Fruit fly (Drosophila melanogaster) whole organism, wandering third instar larva: ENCODE data around the gene Uch.

Source experiments
- CG32264 ChIP-seq: fragments of 200-800 bp; sonication (Bioruptor generic); optimal IDR thresholded peaks from 2 replicates; lab custom pipeline; 2016; ENCODE audit warnings: missing biosample characterization, missing genetic modification characterization
- CG9705 ChIP-seq: fragments of 200-800 bp; sonication (Bioruptor generic); optimal IDR thresholded peaks from 2 replicates; lab custom pipeline; 2018; ENCODE audit warnings: missing biosample characterization, mild to moderate bottlenecking, missing genetic modification characterization
- CrebA ChIP-seq: fragments of 200-800 bp; sonication (Bioruptor generic); optimal IDR thresholded peaks from 2 replicates; lab custom pipeline; 2016; ENCODE audit warnings: missing biosample characterization, mild to moderate bottlenecking, missing genetic modification characterization, borderline replicate concordance
- Dif ChIP-seq: fragments of 200-275, 200-300 bp; sonication (Bioruptor generic); optimal IDR thresholded peaks from 2 replicates; lab custom pipeline; 2018; ENCODE audit warnings: missing biosample characterization, missing genetic modification characterization; ENCODE audit not compliant: partially characterized antibody
- GATAd ChIP-seq: sonication (Bioruptor generic); optimal IDR thresholded peaks from 2 replicates; lab custom pipeline; 2016; ENCODE audit warnings: missing biosample characterization, missing genetic modification characterization
- HLH106 ChIP-seq: fragments of 200-800 bp; optimal IDR thresholded peaks from 3 replicates; lab custom pipeline; 2019; ENCODE audit warnings: missing biosample characterization, mild to moderate bottlenecking, missing genetic modification characterization, moderate library complexity
- Hnf4 ChIP-seq: fragments of 200-800 bp; sonication (Bioruptor generic); optimal IDR thresholded peaks from 2 replicates; lab custom pipeline; 2016; ENCODE audit warnings: missing biosample characterization, mild to moderate bottlenecking, missing genetic modification characterization
- Hr78 ChIP-seq: fragments of >200 bp; optimal IDR thresholded peaks from 2 replicates; lab custom pipeline; 2017; ENCODE audit warnings: missing biosample characterization, missing genetic modification characterization
- Hr83 ChIP-seq: fragments of 200-300 bp; sonication (Bioruptor generic); optimal IDR thresholded peaks from 2 replicates; lab custom pipeline; 2016; ENCODE audit warnings: missing biosample characterization, mild to moderate bottlenecking, missing genetic modification characterization, moderate library complexity; ENCODE audit not compliant: poor library complexity, severe bottlenecking
- Mio ChIP-seq: sonication (Bioruptor generic); optimal IDR thresholded peaks from 2 replicates; lab custom pipeline; 2016; ENCODE audit warnings: missing biosample characterization, missing genetic modification characterization
- Myc ChIP-seq: fragments of >200 bp; optimal IDR thresholded peaks from 2 replicates; lab custom pipeline; 2017
- OdsH ChIP-seq: fragments of 200-800 bp; sonication (Bioruptor generic); optimal IDR thresholded peaks from 2 replicates; lab custom pipeline; 2016; ENCODE audit warnings: missing biosample characterization, mild to moderate bottlenecking, missing genetic modification characterization
- Rel ChIP-seq, 2 experiments: fragments of 200-800 bp; sonication (Bioruptor generic) in 1 of 2; optimal IDR thresholded peaks; 2 replicates in 1 of 2; 3 replicates in 1 of 2; lab custom pipeline; 2016 to 2019; ENCODE audit warnings: mild to moderate bottlenecking in 2 of 2, missing biosample characterization in 2 of 2, missing genetic modification characterization in 2 of 2, moderate library complexity in 1 of 2
- Sp1 ChIP-seq: fragments of 200-800 bp; sonication (Bioruptor generic); optimal IDR thresholded peaks from 3 replicates; lab custom pipeline; 2019; ENCODE audit warnings: missing biosample characterization, mild to moderate bottlenecking, missing genetic modification characterization, moderate library complexity
- br ChIP-seq: fragments of 200-800 bp; sonication (Bioruptor generic); optimal IDR thresholded peaks from 2 replicates; lab custom pipeline; 2016; ENCODE audit warnings: missing biosample characterization, missing genetic modification characterization
- brk ChIP-seq: fragments of 200-800 bp; sonication (Bioruptor generic); optimal IDR thresholded peaks from 2 replicates; lab custom pipeline; 2016; ENCODE audit warnings: missing biosample characterization, mild to moderate bottlenecking, missing genetic modification characterization
- dmrt93B ChIP-seq: fragments of 200-800 bp; sonication (Bioruptor generic); optimal IDR thresholded peaks from 2 replicates; lab custom pipeline; 2018; ENCODE audit warnings: missing biosample characterization, mild to moderate bottlenecking, missing genetic modification characterization
- dsf ChIP-seq: sonication (Bioruptor generic); optimal IDR thresholded peaks from 2 replicates; lab custom pipeline; 2016; ENCODE audit warnings: missing biosample characterization, missing genetic modification characterization, borderline replicate concordance
- ey ChIP-seq: fragments of 200-800 bp; sonication (Bioruptor generic); optimal IDR thresholded peaks from 2 replicates; lab custom pipeline; 2016; ENCODE audit warnings: missing biosample characterization, missing genetic modification characterization
- fru ChIP-seq: fragments of 200-800 bp; sonication (Bioruptor generic); optimal IDR thresholded peaks from 3 replicates; lab custom pipeline; 2016; ENCODE audit warnings: missing biosample characterization, mild to moderate bottlenecking, missing genetic modification characterization
- h ChIP-seq: fragments of 200-800 bp; sonication (Bioruptor generic); optimal IDR thresholded peaks from 3 replicates; lab custom pipeline; 2016; ENCODE audit warnings: missing biosample characterization, mild to moderate bottlenecking, missing genetic modification characterization
- jim ChIP-seq: fragments of 175-275, 200-325 bp; sonication (Bioruptor generic); optimal IDR thresholded peaks from 2 replicates; lab custom pipeline; 2016; ENCODE audit warnings: missing biosample characterization, mild to moderate bottlenecking, missing genetic modification characterization
- lola ChIP-seq: fragments of >200 bp; optimal IDR thresholded peaks from 2 replicates; lab custom pipeline; 2017; ENCODE audit warnings: missing biosample characterization, missing genetic modification characterization
- pan ChIP-seq: fragments of >200 bp; optimal IDR thresholded peaks from 2 replicates; lab custom pipeline; 2017
- psq ChIP-seq: fragments of 200-800 bp; sonication (Bioruptor generic); optimal IDR thresholded peaks from 3 replicates; lab custom pipeline; 2017; ENCODE audit warnings: missing biosample characterization, mild to moderate bottlenecking, missing genetic modification characterization, moderate library complexity
- rgr ChIP-seq: fragments of 200-800 bp; sonication (Bioruptor generic); optimal IDR thresholded peaks from 3 replicates; lab custom pipeline; 2016; ENCODE audit warnings: missing biosample characterization, mild to moderate bottlenecking, missing genetic modification characterization
- sage ChIP-seq: fragments of 200-800 bp; sonication (Bioruptor generic); optimal IDR thresholded peaks from 2 replicates; lab custom pipeline; 2016; ENCODE audit warnings: missing biosample characterization, mild to moderate bottlenecking, missing genetic modification characterization
- woc ChIP-seq: sonication (Bioruptor generic); optimal IDR thresholded peaks from 2 replicates; lab custom pipeline; 2016; ENCODE audit warnings: missing biosample characterization, mild to moderate bottlenecking, missing genetic modification characterization

Gene Uch

dm6 chr2L:2168894-2169456 lies 45.0 kb downstream of the Uch start:
- TF ChIP-seq jim (GFP tag; lab: Kevin White, UChicago) (no peak), CG32264 (no peak), Myc (lab: Kevin White, UChicago) (no peak)

- peak; percentile 26 for TF ChIP-seq h (GFP tag; lab: Kevin White, UChicago)
- TF ChIP-seq dmrt93B (GFP tag; lab: Kevin White, UChicago) = no peak
- no peak for TF ChIP-seq rgr (GFP tag; lab: Kevin White, UChicago)
- no peak for TF ChIP-seq Sp1
- peak; percentile 34 for TF ChIP-seq br (GFP tag; lab: Kevin White, UChicago)
- TF ChIP-seq fru (GFP tag; lab: Kevin White, UChicago) = no peak
- TF ChIP-seq Dif = no peak
- TF ChIP-seq Hr83 = peak; percentile 29
- TF ChIP-seq Rel (GFP tag; optimal IDR thresholded peaks at IDR 0.05; lab: Kevin White, UChicago) = no peak
- TF ChIP-seq Rel (tag; optimal IDR thresholded peaks at IDR 0.05; lab: Kevin White, UChicago) = peak; percentile 4
- no peak for TF ChIP-seq HLH106 (tag; lab: Kevin White, UChicago)
These were observed 45.7 kb downstream of the Uch start for dm6 chr2L:2168184-2168893.

dm6 chr2L:2166958-2167707 lies 46.9 kb downstream of the Uch start:
- TF ChIP-seq woc (GFP tag; lab: Kevin White, UChicago) (no peak), brk (no peak), ey (GFP tag; lab: Kevin White, UChicago) (no peak), br (GFP tag; lab: Kevin White, UChicago) (no peak), lola (no peak), psq (GFP tag; lab: Kevin White, UChicago) (peak; percentile 62), Dif (no peak)

DNA sequence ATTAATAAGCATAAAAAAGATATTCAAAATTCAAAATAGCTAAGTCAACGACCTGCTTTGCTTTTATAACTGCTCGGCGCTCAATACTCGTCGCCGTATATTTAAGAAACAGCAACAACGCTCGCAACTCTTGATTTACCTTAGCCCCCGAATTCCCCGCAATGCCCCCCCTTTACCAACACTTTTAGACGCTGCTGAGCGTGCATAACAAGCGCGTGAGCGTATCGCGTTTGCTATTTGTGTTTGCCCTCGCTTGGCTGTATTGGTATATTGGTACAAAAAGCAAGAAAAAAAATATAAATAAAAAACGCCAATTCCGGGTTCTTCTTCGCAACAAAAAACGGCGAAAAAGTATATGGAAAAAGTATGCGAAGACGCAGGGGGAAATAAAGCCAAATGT lies 48.1 kb downstream of the Uch start:
- no peak for TF ChIP-seq Rel (GFP tag; optimal IDR thresholded peaks at IDR 0.05; lab: Kevin White, UChicago)
- peak; percentile 59 for TF ChIP-seq Rel (tag; optimal IDR thresholded peaks at IDR 0.05; lab: Kevin White, UChicago)
- TF ChIP-seq dsf (GFP tag; lab: Kevin White, UChicago) = no peak
- no peak for TF ChIP-seq CG9705 (GFP tag; lab: Kevin White, UChicago)
- no peak for TF ChIP-seq Mio (GFP tag; lab: Kevin White, UChicago)
- TF ChIP-seq HLH106 (tag; lab: Kevin White, UChicago) = no peak
- no peak for TF ChIP-seq OdsH (GFP tag; lab: Kevin White, UChicago)
- TF ChIP-seq fru (GFP tag; lab: Kevin White, UChicago) = no peak
- peak; percentile 23 for TF ChIP-seq rgr (GFP tag; lab: Kevin White, UChicago)
- peak; percentile 47 for TF ChIP-seq h (GFP tag; lab: Kevin White, UChicago)
- peak; percentile 20 for TF ChIP-seq CrebA (GFP tag; lab: Kevin White, UChicago)
- peak; percentile 34 for TF ChIP-seq Sp1
- TF ChIP-seq br (GFP tag; lab: Kevin White, UChicago) = peak; percentile 23
- TF ChIP-seq Hnf4 (GFP tag; lab: Kevin White, UChicago) = peak; percentile 29
- TF ChIP-seq jim (GFP tag; lab: Kevin White, UChicago) = no peak
- TF ChIP-seq Hr78 = no peak
- TF ChIP-seq sage (GFP tag; lab: Kevin White, UChicago) = no peak
- no peak for TF ChIP-seq pan (lab: Kevin White, UChicago)

DNA sequence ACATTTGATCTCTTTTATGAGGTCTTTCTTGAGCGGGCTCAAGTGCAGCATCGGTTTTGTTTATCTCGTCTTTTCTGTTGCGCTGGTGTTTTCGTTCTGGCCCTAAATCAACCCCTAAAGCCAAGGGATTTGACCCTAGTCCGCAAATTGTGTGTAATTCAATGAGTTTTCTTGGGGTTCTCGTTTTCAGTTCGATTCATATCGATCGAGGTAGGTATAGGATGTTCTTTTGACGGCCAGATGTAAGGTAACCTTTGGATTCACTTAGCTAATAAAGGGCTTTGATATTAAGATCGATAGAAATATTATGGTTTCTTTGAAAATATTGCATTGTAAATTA lies 48.8 kb downstream of the Uch start:
- TF ChIP-seq woc (GFP tag; lab: Kevin White, UChicago) = no peak
- TF ChIP-seq lola = no peak
- TF ChIP-seq br (GFP tag; lab: Kevin White, UChicago) = no peak
- no peak for TF ChIP-seq Rel (GFP tag; optimal IDR thresholded peaks at IDR 0.05; lab: Kevin White, UChicago)
- no peak for TF ChIP-seq Rel (tag; optimal IDR thresholded peaks at IDR 0.05; lab: Kevin White, UChicago)
- no peak for TF ChIP-seq Hnf4 (GFP tag; lab: Kevin White, UChicago)
- TF ChIP-seq dsf (GFP tag; lab: Kevin White, UChicago) = no peak
- no peak for TF ChIP-seq Dif
- TF ChIP-seq HLH106 (tag; lab: Kevin White, UChicago) = no peak
- TF ChIP-seq CG32264 = no peak
- TF ChIP-seq GATAd (GFP tag; lab: Kevin White, UChicago) = no peak
- no peak for TF ChIP-seq OdsH (GFP tag; lab: Kevin White, UChicago)
